Fruit fly (Drosophila melanogaster): ENCODE results near the gene Ge-1.

Gene Ge-1

dm6 chr2L:11061155-11061554 is 39.5 kb downstream of the Ge-1 start (continued):
- TF ChIP-seq NFAT (GFP tag; IDR thresholded peaks at IDR 0.05) (no peak), luna (GFP tag; optimal IDR thresholded peaks at IDR 0.05) (no peak), CG42726 (GFP tag; IDR thresholded peaks at IDR 0.05; ENCODE audit: partially characterized antibody) (no peak), Fer3 (tag; optimal IDR thresholded peaks at IDR 0.05) (no peak), dysf (GFP tag; IDR thresholded peaks at IDR 0.05) (no peak), psq (GFP tag; optimal IDR thresholded peaks at IDR 0.05) (no peak), CG31441 (GFP tag; IDR thresholded peaks at IDR 0.05) (no peak), CG9817 (tag; optimal IDR thresholded peaks at IDR 0.05) (no peak), pros (GFP tag; optimal IDR thresholded peaks at IDR 0.05) (no peak), HLH3B (GFP tag; IDR thresholded peaks at IDR 0.05) (no peak), CG3281 (GFP tag; optimal IDR thresholded peaks at IDR 0.05) (no peak), ci (GFP tag; IDR thresholded peaks at IDR 0.05) (0 out of 3 replicates have a peak, but pooled peaks have one; percentile 16), CG11247 (GFP tag; IDR thresholded peaks at IDR 0.05) (no peak), CG7839 (tag; optimal IDR thresholded peaks at IDR 0.05) (no peak), CG4404 (GFP tag; IDR thresholded peaks at IDR 0.05) (no peak), da (GFP tag; optimal IDR thresholded peaks at IDR 0.05) (no peak), crc (GFP tag; optimal IDR thresholded peaks at IDR 0.05) (no peak), usp (GFP tag; optimal IDR thresholded peaks at IDR 0.05) (no peak), fru (optimal IDR thresholded peaks at IDR 0.05) (no peak), Hand (GFP tag; optimal IDR thresholded peaks at IDR 0.05) (no peak), CG12744 (GFP tag; optimal IDR thresholded peaks at IDR 0.05) (no peak), croc (GFP tag; conservative IDR thresholded peaks at IDR 0.05) (no peak), gsb (GFP tag; IDR thresholded peaks at IDR 0.05) (no peak), CG12391 (tag; optimal IDR thresholded peaks at IDR 0.05) (no peak), CG14667 (GFP tag; IDR thresholded peaks at IDR 0.05) (no peak), ERR (GFP tag; optimal IDR thresholded peaks at IDR 0.05) (no peak), CG31224 (GFP tag; IDR thresholded peaks at IDR 0.05) (no peak), CG3065 (GFP tag; optimal IDR thresholded peaks at IDR 0.05) (no peak), az2 (GFP tag; optimal IDR thresholded peaks at IDR 0.05) (no peak), CG30020 (tag; optimal IDR thresholded peaks at IDR 0.05) (no peak), cg (GFP tag; optimal IDR thresholded peaks at IDR 0.05) (peak; percentile 84), CG3163 (GFP tag; optimal IDR thresholded peaks at IDR 0.05) (peak; percentile 9), CG6791 (GFP tag; IDR thresholded peaks at IDR 0.05; ENCODE audit: partially characterized antibody) (no peak), Poxn (GFP tag; IDR thresholded peaks at IDR 0.05) (no peak), CG4617 (GFP tag; optimal IDR thresholded peaks at IDR 0.05; ENCODE audit: borderline replicate concordance) (no peak), tin (GFP tag; optimal IDR thresholded peaks at IDR 0.05) (no peak), Nf-YB (GFP tag; optimal IDR thresholded peaks at IDR 0.05) (no peak), kay (GFP tag; optimal IDR thresholded peaks at IDR 0.05) (no peak), mirr (GFP tag; optimal IDR thresholded peaks at IDR 0.05) (no peak), D19B (GFP tag; optimal IDR thresholded peaks at IDR 0.05) (no peak), CG33557 (GFP tag; optimal IDR thresholded peaks at IDR 0.05) (no peak), dmrt99B (tag; optimal IDR thresholded peaks at IDR 0.05) (no peak), bcd (GFP tag; optimal IDR thresholded peaks at IDR 0.05) (no peak), ab (GFP tag; optimal IDR thresholded peaks at IDR 0.05) (no peak), CG2202 (tag; optimal IDR thresholded peaks at IDR 0.05) (no peak), h (optimal IDR thresholded peaks at IDR 0.05) (no peak), so (GFP tag; IDR thresholded peaks at IDR 0.05) (peak; percentile 56; the same call in 1 of the 3 replicates), Ravus (GFP tag; IDR thresholded peaks at IDR 0.05) (no peak), lbe (GFP tag; optimal IDR thresholded peaks at IDR 0.05) (no peak), ap (GFP tag; IDR thresholded peaks at IDR 0.05) (no peak), fd3F (GFP tag; optimal IDR thresholded peaks at IDR 0.05) (no peak), CG10431 (GFP tag; optimal IDR thresholded peaks at IDR 0.05) (no peak), CG17385 (GFP tag; optimal IDR thresholded peaks at IDR 0.05) (no peak), trem (tag; optimal IDR thresholded peaks at IDR 0.05) (no peak)

All from whole organism, embryonic.